Fruit fly (Drosophila melanogaster) whole organism, embryonic: ENCODE data around the gene corto.

Experiments
- Aef1 ChIP-seq: fragments of 200-800 bp; sonication (Bioruptor generic); IDR thresholded peaks from 3 replicates; pipeline ENCODE4 v1.3.6; 2022; ENCODE audit warnings: missing biosample characterization, missing genetic modification characterization
- CG10147 ChIP-seq: fragments of 200-800 bp; sonication (Bioruptor generic); optimal IDR thresholded peaks from 2 replicates; lab custom pipeline; 2019; ENCODE audit warnings: missing biosample characterization, mild to moderate bottlenecking, missing genetic modification characterization, moderate library complexity
- CG10462 ChIP-seq: fragments of 200-800 bp; sonication (Bioruptor generic); optimal IDR thresholded peaks from 2 replicates; lab custom pipeline; 2016; ENCODE audit warnings: missing biosample characterization, missing genetic modification characterization
- CG11085 ChIP-seq: fragments of 200-800 bp; sonication (Bioruptor generic); IDR thresholded peaks from 2 replicates; pipeline ENCODE4 v1.3.6; 2022; ENCODE audit warnings: missing biosample characterization, missing genetic modification characterization
- CG11247 ChIP-seq: fragments of 200-800 bp; sonication (Bioruptor generic); IDR thresholded peaks from 2 replicates; pipeline ENCODE4 v1.3.6; 2022; ENCODE audit warnings: missing biosample characterization, missing genetic modification characterization
- CG13296 ChIP-seq: fragments of 200-800 bp; sonication (Bioruptor generic); optimal IDR thresholded peaks from 3 replicates; lab custom pipeline; 2018; ENCODE audit warnings: missing biosample characterization, mild to moderate bottlenecking, missing genetic modification characterization
- CG13624 ChIP-seq: fragments of 200-800 bp; sonication (Bioruptor generic); optimal IDR thresholded peaks from 2 replicates; lab custom pipeline; 2016; ENCODE audit warnings: missing biosample characterization, missing genetic modification characterization
- CG14710 ChIP-seq: fragments of 200-800 bp; sonication (Bioruptor generic); optimal IDR thresholded peaks from 3 replicates; lab custom pipeline; 2019; ENCODE audit warnings: missing biosample characterization, mild to moderate bottlenecking, missing genetic modification characterization, moderate library complexity
- CG17829 ChIP-seq: fragments of 200-800 bp; optimal IDR thresholded peaks from 2 replicates; lab custom pipeline; 2019; ENCODE audit warnings: missing biosample characterization, mild to moderate bottlenecking, missing genetic modification characterization, moderate library complexity
- CG17912 ChIP-seq: fragments of 200-800 bp; sonication (Bioruptor generic); optimal IDR thresholded peaks from 2 replicates; lab custom pipeline; 2018; ENCODE audit warnings: missing biosample characterization, mild to moderate bottlenecking, missing genetic modification characterization
- CG18599 ChIP-seq: fragments of 200-800 bp; sonication (Bioruptor generic); optimal IDR thresholded peaks from 3 replicates; lab custom pipeline; 2017; ENCODE audit warnings: missing biosample characterization, missing genetic modification characterization, mild to moderate bottlenecking, moderate library complexity, missing genetic modification reagents
- CG2202 ChIP-seq: fragments of 200-800 bp; sonication (Bioruptor generic); optimal IDR thresholded peaks from 2 replicates; lab custom pipeline; 2018; ENCODE audit warnings: missing biosample characterization, mild to moderate bottlenecking, missing genetic modification characterization
- CG2712 ChIP-seq: fragments of 200-800 bp; optimal IDR thresholded peaks from 3 replicates; lab custom pipeline; 2019; ENCODE audit warnings: missing biosample characterization, mild to moderate bottlenecking, missing genetic modification characterization, moderate library complexity
- CG2875 ChIP-seq: fragments of 200-800 bp; sonication (Bioruptor generic); optimal IDR thresholded peaks from 2 replicates; lab custom pipeline; 2017; ENCODE audit warnings: missing biosample characterization, mild to moderate bottlenecking, missing genetic modification characterization, missing genetic modification reagents
- CG3065 ChIP-seq: fragments of 200-800 bp; sonication (Bioruptor generic); optimal IDR thresholded peaks from 2 replicates; lab custom pipeline; 2016; ENCODE audit warnings: missing biosample characterization, missing genetic modification characterization
- CG4282 ChIP-seq: fragments of 200-800 bp; sonication (Bioruptor generic); optimal IDR thresholded peaks from 2 replicates; lab custom pipeline; 2016; ENCODE audit warnings: missing biosample characterization, missing genetic modification characterization
- CG4404 ChIP-seq: fragments of 200-800 bp; sonication (Bioruptor generic); IDR thresholded peaks from 2 replicates; pipeline ENCODE4 v1.3.6; 2022; ENCODE audit warnings: missing biosample characterization, missing genetic modification characterization
- CG5245 ChIP-seq: fragments of 200-800 bp; sonication (Bioruptor generic); optimal IDR thresholded peaks from 3 replicates; lab custom pipeline; 2016; ENCODE audit warnings: missing biosample characterization, missing genetic modification characterization
- CG5953 ChIP-seq: fragments of 200-800 bp; sonication (Bioruptor generic); IDR thresholded peaks from 2 replicates; pipeline ENCODE4 v1.3.6; 2022; ENCODE audit warnings: missing biosample characterization, missing genetic modification characterization
- CG6689 ChIP-seq: fragments of 200-800 bp; sonication (Bioruptor generic); IDR thresholded peaks from 2 replicates; pipeline ENCODE4 v1.3.6; 2022; ENCODE audit warnings: missing biosample characterization, missing genetic modification characterization
- CG6854 ChIP-seq: fragments of 200-800 bp; sonication (Bioruptor generic); optimal IDR thresholded peaks from 3 replicates; lab custom pipeline; 2017; ENCODE audit warnings: missing biosample characterization, mild to moderate bottlenecking, missing genetic modification characterization
- CG7745 ChIP-seq: fragments of 200-800 bp; sonication (Bioruptor generic); optimal IDR thresholded peaks from 2 replicates; lab custom pipeline; 2018; ENCODE audit warnings: missing biosample characterization, mild to moderate bottlenecking, missing genetic modification characterization, moderate library complexity
- CG8290 ChIP-seq, 3 experiments: fragments of 200-800 bp; sonication (Bioruptor generic); optimal IDR thresholded peaks; 2 replicates each; lab custom pipeline; 2016 to 2019; ENCODE audit warnings: missing biosample characterization in 3 of 3, missing genetic modification characterization in 3 of 3, mild to moderate bottlenecking in 2 of 3, moderate library complexity in 1 of 3
- CG8359 ChIP-seq: fragments of 200-800 bp; sonication (Bioruptor generic); optimal IDR thresholded peaks from 2 replicates; lab custom pipeline; 2017; ENCODE audit warnings: missing biosample characterization, mild to moderate bottlenecking, missing genetic modification characterization, borderline replicate concordance
- CG8924 ChIP-seq: fragments of 200-800 bp; optimal IDR thresholded peaks from 3 replicates; lab custom pipeline; 2019; ENCODE audit warnings: missing biosample characterization, mild to moderate bottlenecking, missing genetic modification characterization, moderate library complexity
- CG9876 ChIP-seq: fragments of 200-800 bp; sonication (Bioruptor generic); optimal IDR thresholded peaks from 2 replicates; lab custom pipeline; 2016; ENCODE audit warnings: missing biosample characterization, missing genetic modification characterization
- CHES-1-like ChIP-seq: fragments of 200-800 bp; sonication (Bioruptor generic); optimal IDR thresholded peaks from 2 replicates; lab custom pipeline; 2016; ENCODE audit warnings: missing biosample characterization, missing genetic modification characterization
- Dip3 ChIP-seq: fragments of 200-800 bp; sonication (Bioruptor generic); optimal IDR thresholded peaks from 3 replicates; lab custom pipeline; 2016; ENCODE audit warnings: missing biosample characterization, missing genetic modification characterization
- Dll ChIP-seq: fragments of 200-800 bp; sonication (Bioruptor generic); IDR thresholded peaks from 4 replicates; pipeline ENCODE4 v1.3.6; 2022; ENCODE audit warnings: missing biosample characterization, missing genetic modification characterization; ENCODE audit not compliant: partially characterized antibody
- Med ChIP-seq: fragments of 200-800 bp; sonication (Bioruptor generic); peaks from one replicate; lab custom pipeline; 2016; ENCODE audit warnings: missing biosample characterization, missing genetic modification characterization, mild to moderate bottlenecking, inconsistent platforms, moderate library complexity
- Ssrp ChIP-seq: fragments of 200-800 bp; sonication (Bioruptor generic); optimal IDR thresholded peaks from 2 replicates; lab custom pipeline; 2018; ENCODE audit warnings: missing biosample characterization, mild to moderate bottlenecking, missing genetic modification characterization, moderate library complexity
- Trl ChIP-seq, 3 experiments: fragments of >200 bp in 2 of 3; fragments of 200-800 bp in 1 of 3; sonication (Bioruptor generic) in 1 of 3; optimal IDR thresholded peaks; 2 replicates in 1 of 3; 3 replicates in 2 of 3; lab custom pipeline; 2016 to 2017; ENCODE audit warnings: missing biosample characterization in 1 of 3, missing genetic modification characterization in 1 of 3
- YL-1 ChIP-seq: fragments of 200-800 bp; sonication (Bioruptor generic); optimal IDR thresholded peaks from 3 replicates; lab custom pipeline; 2017; ENCODE audit warnings: missing biosample characterization, mild to moderate bottlenecking, missing genetic modification characterization
- ash1 ChIP-seq: fragments of 200-800 bp; sonication (Bioruptor generic); optimal IDR thresholded peaks from 2 replicates; lab custom pipeline; 2018; ENCODE audit warnings: missing biosample characterization, mild to moderate bottlenecking, missing genetic modification characterization
- cad ChIP-seq: fragments of >200 bp; optimal IDR thresholded peaks from 2 replicates; lab custom pipeline; 2017; ENCODE audit warnings: missing biosample characterization, missing genetic modification characterization
- crp ChIP-seq, 2 experiments: fragments of 200-800 bp; sonication (Bioruptor generic); optimal IDR thresholded peaks; 2 replicates in 1 of 2; 3 replicates in 1 of 2; lab custom pipeline; 2017; ENCODE audit warnings: missing biosample characterization in 2 of 2, missing genetic modification characterization in 2 of 2, mild to moderate bottlenecking in 1 of 2, moderate library complexity in 1 of 2
- gsb-n ChIP-seq: fragments of 200-800 bp; sonication (Bioruptor generic); optimal IDR thresholded peaks from 3 replicates; lab custom pipeline; 2018; ENCODE audit warnings: missing biosample characterization, mild to moderate bottlenecking, missing genetic modification characterization
- hbn ChIP-seq: fragments of 200-800 bp; sonication (Bioruptor generic); IDR thresholded peaks from 2 replicates; pipeline ENCODE4 v1.3.6; 2022; ENCODE audit warnings: missing biosample characterization, missing genetic modification characterization; ENCODE audit not compliant: partially characterized antibody
- lmd ChIP-seq: fragments of 200-800 bp; sonication (Bioruptor generic); IDR thresholded peaks from 2 replicates; pipeline ENCODE4 v1.3.6; 2022; ENCODE audit warnings: missing biosample characterization, missing genetic modification characterization
- lola ChIP-seq, 3 experiments: fragments of >200 bp in 2 of 3; fragments of 200-800 bp in 1 of 3; sonication (Bioruptor generic) in 1 of 3; optimal IDR thresholded peaks; 2 replicates each; lab custom pipeline; 2017 to 2019; ENCODE audit warnings: missing biosample characterization in 3 of 3, missing genetic modification characterization in 3 of 3, mild to moderate bottlenecking in 1 of 3, moderate library complexity in 1 of 3
- pzg ChIP-seq: fragments of 200-800 bp; sonication (Bioruptor generic); optimal IDR thresholded peaks from 3 replicates; lab custom pipeline; 2018; ENCODE audit warnings: missing biosample characterization, mild to moderate bottlenecking, missing genetic modification characterization, moderate library complexity
- sd ChIP-seq: fragments of 200-800 bp; sonication (Bioruptor generic); optimal IDR thresholded peaks from 3 replicates; lab custom pipeline; 2018; ENCODE audit warnings: missing biosample characterization, mild to moderate bottlenecking, missing genetic modification characterization, moderate library complexity
- sens-2 ChIP-seq: fragments of 200-800 bp; sonication (Bioruptor generic); IDR thresholded peaks from 2 replicates; pipeline ENCODE4 v1.3.6; 2022; ENCODE audit warnings: missing biosample characterization, missing genetic modification characterization
- sqz ChIP-seq: fragments of 200-800 bp; sonication (Bioruptor generic); optimal IDR thresholded peaks from 3 replicates; lab custom pipeline; 2018; ENCODE audit warnings: missing biosample characterization, mild to moderate bottlenecking, missing genetic modification characterization
- sug ChIP-seq: fragments of 200-800 bp; optimal IDR thresholded peaks from 2 replicates; lab custom pipeline; 2019; ENCODE audit warnings: missing biosample characterization, mild to moderate bottlenecking, missing genetic modification characterization, moderate library complexity
- tap ChIP-seq: fragments of 200-800 bp; optimal IDR thresholded peaks from 3 replicates; lab custom pipeline; 2019; ENCODE audit warnings: missing biosample characterization, mild to moderate bottlenecking, missing genetic modification characterization, moderate library complexity
- tin ChIP-seq: fragments of 200-800 bp; sonication (Bioruptor generic); optimal IDR thresholded peaks from 3 replicates; lab custom pipeline; 2016; ENCODE audit warnings: missing biosample characterization, missing genetic modification characterization
- zen2 ChIP-seq: fragments of 200-800 bp; sonication (Bioruptor generic); IDR thresholded peaks from 3 replicates; pipeline ENCODE4 v1.3.6; 2022; ENCODE audit warnings: missing biosample characterization, missing genetic modification characterization; ENCODE audit not compliant: partially characterized antibody

The corto gene

dm6 chr3R:5086822-5087491, at the start of gene corto:
Gene corto, minus strand, starts transcription at chr3R:5087072.
- TF ChIP-seq tin (GFP tag; lab: Kevin White, UChicago) (no peak), CG9876 (GFP tag; lab: Kevin White, UChicago) (no peak), gsb-n (tag; lab: Kevin White, UChicago) (peak; percentile 73), sug (tag; lab: Kevin White, UChicago) (peak; percentile 9), CG10462 (GFP tag; lab: Kevin White, UChicago) (no peak), sqz (GFP tag; lab: Kevin White, UChicago) (peak; percentile 73), lmd (GFP tag; lab: Robert Waterston, UW) (no peak), CG2202 (peak; percentile 16), CG3065 (no peak), CG8359 (peak; percentile 52), CG5245 (GFP tag; lab: Kevin White, UChicago) (no peak), crp (GFP tag; optimal IDR thresholded peaks at IDR 0.05; lab: Kevin White, UChicago) (peak; percentile 76 to 91), tap (tag; lab: Kevin White, UChicago) (peak; percentile 26), lola (GFP tag; optimal IDR thresholded peaks at IDR 0.05; lab: Kevin White, UChicago) (no peak), CG4282 (GFP tag; lab: Kevin White, UChicago) (peak; percentile 36), Med (GFP tag; lab: Kevin White, UChicago) (peak; percentile 46), Ssrp (tag; lab: Kevin White, UChicago) (no peak), Aef1 (GFP tag; lab: Robert Waterston, UW) (no peak), CG11085 (no peak), CG7745 (tag; lab: Kevin White, UChicago) (peak; percentile 11), CG17912 (no peak), CG5953 (GFP tag; lab: Robert Waterston, UW) (no peak), CG14710 (peak; percentile 7), CG8924 (tag; lab: Kevin White, UChicago) (peak; percentile 56), CG18599 (GFP tag; lab: Kevin White, UChicago) (peak; percentile 22), sd (tag; lab: Kevin White, UChicago) (peak; percentile 71), Dip3 (GFP tag; lab: Kevin White, UChicago) (no peak), CG6854 (peak; percentile 12), zen2 (GFP tag; lab: Robert Waterston, UW) (no peak), CG2875 (GFP tag; lab: Kevin White, UChicago) (peak; percentile 40), pzg (no peak), Dll (GFP tag; lab: Robert Waterston, UW) (no peak), sens-2 (GFP tag; lab: Robert Waterston, UW) (no peak), CG13624 (GFP tag; lab: Kevin White, UChicago) (peak; percentile 11), ash1 (peak; percentile 23), Trl (optimal IDR thresholded peaks at IDR 0.05; lab: Kevin White, UChicago) (peak; percentile 95 to 100), Trl (GFP tag; optimal IDR thresholded peaks at IDR 0.05; lab: Kevin White, UChicago) (peak; percentile 75), hbn (GFP tag; lab: Robert Waterston, UW) (no peak), CHES-1-like (GFP tag; lab: Kevin White, UChicago) (peak; percentile 54), cad (peak; percentile 52), CG2712 (tag; lab: Kevin White, UChicago) (peak; percentile 20), CG10147 (GFP tag; lab: Kevin White, UChicago) (no peak), YL-1 (GFP tag; lab: Kevin White, UChicago) (no peak), CG4404 (no peak), CG8290 (GFP tag; optimal IDR thresholded peaks at IDR 0.05; lab: Kevin White, UChicago) (no peak), CG8290 (tag; optimal IDR thresholded peaks at IDR 0.05; lab: Kevin White, UChicago) (peak in 1 of 2 experiments; percentile 18), CG11247 (GFP tag; lab: Robert Waterston, UW) (no peak), CG6689 (no peak), CG17829 (tag; lab: Kevin White, UChicago) (peak; percentile 52), CG13296 (GFP tag; lab: Kevin White, UChicago) (peak; percentile 37)
